Fruit fly (Drosophila melanogaster) whole organism, embryonic: Measurements from ENCODE around the gene BtbVII.

Source experiments
- CG1024 ChIP-seq: fragments of 200-800 bp; sonication (Bioruptor generic); IDR thresholded peaks from 2 replicates; pipeline ENCODE4 v1.3.6; 2022; ENCODE audit warnings: missing biosample characterization, missing genetic modification characterization
- CG11247 ChIP-seq: fragments of 200-800 bp; sonication (Bioruptor generic); IDR thresholded peaks from 2 replicates; pipeline ENCODE4 v1.3.6; 2022; ENCODE audit warnings: missing biosample characterization, missing genetic modification characterization
- CG12769 ChIP-seq: fragments of 200-800 bp; sonication (Bioruptor generic); optimal IDR thresholded peaks from 2 replicates; lab custom pipeline; 2019; ENCODE audit warnings: missing biosample characterization, mild to moderate bottlenecking, missing genetic modification characterization, moderate library complexity
- CG14050 ChIP-seq: fragments of 200-800 bp; sonication (Bioruptor generic); IDR thresholded peaks from 3 replicates; pipeline ENCODE4 v1.3.6; 2022; ENCODE audit warnings: missing biosample characterization, missing genetic modification characterization
- CG1602 ChIP-seq: fragments of 200-800 bp; sonication (Bioruptor generic); optimal IDR thresholded peaks from 3 replicates; lab custom pipeline; 2016; ENCODE audit warnings: missing biosample characterization, missing genetic modification characterization
- CG17361 ChIP-seq: fragments of 200-800 bp; sonication (Bioruptor generic); IDR thresholded peaks from 3 replicates; pipeline ENCODE4 v1.3.6; 2022; ENCODE audit warnings: missing biosample characterization, missing genetic modification characterization
- CG2678 ChIP-seq: fragments of 200-800 bp; sonication (Bioruptor generic); optimal IDR thresholded peaks from 3 replicates; lab custom pipeline; 2019; ENCODE audit warnings: missing biosample characterization, mild to moderate bottlenecking, missing genetic modification characterization, moderate library complexity
- CG32532 ChIP-seq: fragments of 200-800 bp; sonication (Bioruptor generic); IDR thresholded peaks from 2 replicates; pipeline ENCODE4 v1.3.6; 2022; ENCODE audit warnings: missing biosample characterization, missing genetic modification characterization
- CG4730 ChIP-seq: fragments of 200-800 bp; sonication (Bioruptor generic); IDR thresholded peaks from 2 replicates; pipeline ENCODE4 v1.3.6; 2022; ENCODE audit warnings: missing biosample characterization, missing genetic modification characterization
- CG6765 ChIP-seq: fragments of 200-800 bp; sonication (Bioruptor generic); optimal IDR thresholded peaks from 3 replicates; lab custom pipeline; 2017; ENCODE audit warnings: missing biosample characterization, mild to moderate bottlenecking, missing genetic modification characterization
- CG7271 ChIP-seq: fragments of 200-800 bp; sonication (Bioruptor generic); optimal IDR thresholded peaks from 2 replicates; lab custom pipeline; 2018; ENCODE audit warnings: missing biosample characterization, mild to moderate bottlenecking, missing genetic modification characterization, moderate library complexity
- Camta ChIP-seq: fragments of 200-800 bp; sonication (Bioruptor generic); optimal IDR thresholded peaks from 2 replicates; lab custom pipeline; 2016; ENCODE audit warnings: missing biosample characterization, missing genetic modification characterization
- CkIIα-i1 ChIP-seq: fragments of 200-800 bp; sonication (Bioruptor generic); IDR thresholded peaks from 2 replicates; pipeline ENCODE4 v1.3.6; 2022; ENCODE audit warnings: missing biosample characterization, missing genetic modification characterization
- CrebB ChIP-seq: fragments of 200-800 bp; sonication (Bioruptor generic); optimal IDR thresholded peaks from 3 replicates; lab custom pipeline; 2018; ENCODE audit warnings: missing biosample characterization, mild to moderate bottlenecking, missing genetic modification characterization
- Dp ChIP-seq: fragments of 200-800 bp; sonication (Bioruptor generic); optimal IDR thresholded peaks from 2 replicates; lab custom pipeline; 2018; ENCODE audit warnings: missing biosample characterization, mild to moderate bottlenecking, missing genetic modification characterization, moderate library complexity
- Hey ChIP-seq: fragments of 200-800 bp; sonication (Bioruptor generic); optimal IDR thresholded peaks from 3 replicates; lab custom pipeline; 2018; ENCODE audit warnings: missing biosample characterization, mild to moderate bottlenecking, missing genetic modification characterization
- Hmx ChIP-seq: fragments of 200-800 bp; sonication (Bioruptor generic); optimal IDR thresholded peaks from 2 replicates; lab custom pipeline; 2016; ENCODE audit warnings: missing biosample characterization, missing genetic modification characterization
- Hr78 ChIP-seq, 2 experiments: fragments of 200-800 bp in 1 of 2; fragments of >200 bp in 1 of 2; sonication (Bioruptor generic) in 1 of 2; optimal IDR thresholded peaks; 2 replicates each; lab custom pipeline; 2017 to 2019; ENCODE audit warnings: missing biosample characterization in 2 of 2, missing genetic modification characterization in 2 of 2, mild to moderate bottlenecking in 1 of 2, moderate library complexity in 1 of 2
- Lhr ChIP-seq: fragments of 200-800 bp; sonication (Bioruptor generic); optimal IDR thresholded peaks from 3 replicates; lab custom pipeline; 2017; ENCODE audit warnings: mild to moderate bottlenecking, missing biosample characterization, missing genetic modification reagents, missing genetic modification characterization
- Mad ChIP-seq: fragments of 200-800 bp; sonication (Bioruptor generic); optimal IDR thresholded peaks from 2 replicates; lab custom pipeline; 2016; ENCODE audit warnings: missing biosample characterization, missing genetic modification characterization
- Max ChIP-seq: fragments of 200-800 bp; sonication (Bioruptor generic); optimal IDR thresholded peaks from 2 replicates; lab custom pipeline; 2016; ENCODE audit warnings: missing biosample characterization, mild to moderate bottlenecking, missing genetic modification characterization
- Med ChIP-seq: fragments of 200-800 bp; sonication (Bioruptor generic); peaks from one replicate; lab custom pipeline; 2016; ENCODE audit warnings: missing biosample characterization, missing genetic modification characterization, mild to moderate bottlenecking, inconsistent platforms, moderate library complexity
- Meics ChIP-seq: fragments of 200-800 bp; sonication (Bioruptor generic); optimal IDR thresholded peaks from 2 replicates; lab custom pipeline; 2017; ENCODE audit warnings: missing biosample characterization, mild to moderate bottlenecking, missing genetic modification characterization
- NC2α ChIP-seq: fragments of 200-800 bp; sonication (Bioruptor generic); optimal IDR thresholded peaks from 2 replicates; lab custom pipeline; 2016; ENCODE audit warnings: missing biosample characterization, missing genetic modification characterization
- Pdp1 ChIP-seq, 2 experiments: fragments of 200-800 bp; sonication (Bioruptor generic); optimal IDR thresholded peaks; 3 replicates each; lab custom pipeline; 2016; ENCODE audit warnings: missing biosample characterization in 2 of 2, missing genetic modification characterization in 2 of 2, mild to moderate bottlenecking in 1 of 2, moderate library complexity in 1 of 2
- Ravus ChIP-seq: fragments of 200-800 bp; sonication (Bioruptor generic); IDR thresholded peaks from 2 replicates; pipeline ENCODE4 v1.3.6; 2022; ENCODE audit warnings: missing biosample characterization, missing genetic modification characterization
- Rfx ChIP-seq: fragments of 200-800 bp; sonication (Bioruptor generic); IDR thresholded peaks from 2 replicates; pipeline ENCODE4 v1.3.6; 2022; ENCODE audit warnings: missing biosample characterization, missing genetic modification characterization
- Rx ChIP-seq: fragments of 200-800 bp; sonication (Bioruptor generic); IDR thresholded peaks from 2 replicates; pipeline ENCODE4 v1.3.6; 2022; ENCODE audit warnings: missing biosample characterization, missing genetic modification characterization
- Sox102F ChIP-seq: fragments of 200-800 bp; sonication (Bioruptor generic); optimal IDR thresholded peaks from 2 replicates; lab custom pipeline; 2018; ENCODE audit warnings: missing biosample characterization, mild to moderate bottlenecking, missing genetic modification characterization, moderate library complexity
- Tbp ChIP-seq: fragments of >200 bp; optimal IDR thresholded peaks from 2 replicates; lab custom pipeline; 2018; ENCODE audit warnings: missing biosample characterization, missing genetic modification characterization
- Vsx1 ChIP-seq: fragments of 200-800 bp; sonication (Bioruptor generic); optimal IDR thresholded peaks from 2 replicates; lab custom pipeline; 2017; ENCODE audit warnings: missing biosample characterization, mild to moderate bottlenecking, missing genetic modification characterization, missing genetic modification reagents
- br ChIP-seq: fragments of >200 bp; optimal IDR thresholded peaks from 2 replicates; lab custom pipeline; 2017
- cas ChIP-seq: fragments of 200-800 bp; sonication (Bioruptor generic); IDR thresholded peaks from 2 replicates; pipeline ENCODE4 v1.3.6; 2022; ENCODE audit warnings: missing biosample characterization, missing genetic modification characterization
- esg ChIP-seq: fragments of 200-800 bp; sonication (Bioruptor generic); conservative IDR thresholded peaks from 2 replicates; pipeline ENCODE4 v1.3.6; 2022; ENCODE audit warnings: missing biosample characterization, missing genetic modification characterization
- ewg ChIP-seq: fragments of 200-800 bp; sonication (Bioruptor generic); optimal IDR thresholded peaks from 3 replicates; lab custom pipeline; 2017; ENCODE audit warnings: mild to moderate bottlenecking, missing biosample characterization, missing genetic modification reagents, missing genetic modification characterization
- gce ChIP-seq: fragments of 200-800 bp; sonication (Bioruptor generic); IDR thresholded peaks from 3 replicates; pipeline ENCODE4 v1.3.6; 2022; ENCODE audit warnings: missing biosample characterization, missing genetic modification characterization
- ind ChIP-seq: fragments of 200-800 bp; sonication (Bioruptor generic); optimal IDR thresholded peaks from 3 replicates; lab custom pipeline; 2016; ENCODE audit warnings: missing biosample characterization, missing genetic modification characterization
- kah ChIP-seq: fragments of 200-800 bp; sonication (Bioruptor generic); optimal IDR thresholded peaks from 2 replicates; lab custom pipeline; 2018; ENCODE audit warnings: missing biosample characterization, mild to moderate bottlenecking, missing genetic modification characterization
- lmd ChIP-seq: fragments of 200-800 bp; sonication (Bioruptor generic); IDR thresholded peaks from 2 replicates; pipeline ENCODE4 v1.3.6; 2022; ENCODE audit warnings: missing biosample characterization, missing genetic modification characterization
- nmo ChIP-seq: fragments of 200-800 bp; sonication (Bioruptor generic); optimal IDR thresholded peaks from 2 replicates; lab custom pipeline; 2018; ENCODE audit warnings: missing biosample characterization, mild to moderate bottlenecking, missing genetic modification characterization, moderate library complexity
- p53 ChIP-seq: fragments of 200-800 bp; sonication (Bioruptor generic); optimal IDR thresholded peaks from 2 replicates; lab custom pipeline; 2016; ENCODE audit warnings: missing biosample characterization, missing genetic modification characterization
- prd ChIP-seq, 3 experiments: fragments of >200 bp in 2 of 3; fragments of 200-800 bp in 1 of 3; sonication (Bioruptor generic) in 1 of 3; optimal IDR thresholded peaks in 2 of 3; IDR thresholded peaks in 1 of 3; 2 replicates in 2 of 3; 3 replicates in 1 of 3; pipeline versions ENCODE4 v1.3.6 to Lab custom; 2017 to 2022; ENCODE audit warnings: missing biosample characterization in 1 of 3, missing genetic modification characterization in 1 of 3
- sd ChIP-seq: fragments of 200-800 bp; sonication (Bioruptor generic); optimal IDR thresholded peaks from 3 replicates; lab custom pipeline; 2018; ENCODE audit warnings: missing biosample characterization, mild to moderate bottlenecking, missing genetic modification characterization, moderate library complexity
- sens ChIP-seq: fragments of 200-800 bp; sonication (Bioruptor generic); peaks from one replicate; lab custom pipeline; 2016; ENCODE audit warnings: missing biosample characterization, missing genetic modification characterization
- sna ChIP-seq: fragments of 200-800 bp; sonication (Bioruptor generic); IDR thresholded peaks from 2 replicates; pipeline ENCODE4 v1.3.6; 2022; ENCODE audit warnings: missing biosample characterization, missing genetic modification characterization; ENCODE audit not compliant: partially characterized antibody
- sug ChIP-seq: fragments of 200-800 bp; optimal IDR thresholded peaks from 2 replicates; lab custom pipeline; 2019; ENCODE audit warnings: missing biosample characterization, mild to moderate bottlenecking, missing genetic modification characterization, moderate library complexity
- zen2 ChIP-seq: fragments of 200-800 bp; sonication (Bioruptor generic); IDR thresholded peaks from 3 replicates; pipeline ENCODE4 v1.3.6; 2022; ENCODE audit warnings: missing biosample characterization, missing genetic modification characterization; ENCODE audit not compliant: partially characterized antibody

The BtbVII gene

dm6 chr3L:3124939-3125648 lies 23.4 kb upstream of the BtbVII start (continued):
- no peak for TF ChIP-seq Mad
- no peak for TF ChIP-seq Ravus
- no peak for TF ChIP-seq Rx (GFP tag; lab: Robert Waterston, UW)
- no peak for TF ChIP-seq Tbp
- TF ChIP-seq Max (GFP tag; lab: Kevin White, UChicago), result no peak
- no peak for TF ChIP-seq Lhr
- TF ChIP-seq Camta (GFP tag; lab: Kevin White, UChicago), result no peak
- TF ChIP-seq prd (optimal IDR thresholded peaks at IDR 0.05; lab: Kevin White, UChicago), result no peak
- TF ChIP-seq prd (GFP tag; IDR thresholded peaks at IDR 0.05; lab: Robert Waterston, UW), result no peak
- 0 out of 2 replicates have a peak, but pooled peaks have one; percentile 18 for TF ChIP-seq sna (GFP tag; lab: Robert Waterston, UW)
- TF ChIP-seq zen2 (GFP tag; lab: Robert Waterston, UW), result no peak
- TF ChIP-seq CG17361 (GFP tag; lab: Robert Waterston, UW), result no peak
- TF ChIP-seq Dp (GFP tag; lab: Kevin White, UChicago), result no peak
- no peak for TF ChIP-seq CG4730 (GFP tag; lab: Robert Waterston, UW)
- TF ChIP-seq sd (tag; lab: Kevin White, UChicago), result peak; percentile 19
- TF ChIP-seq CrebB (tag; lab: Kevin White, UChicago), result no peak
- no peak for TF ChIP-seq NC2α (GFP tag; lab: Kevin White, UChicago)
- no peak for TF ChIP-seq lmd (GFP tag; lab: Robert Waterston, UW)
- peak; percentile 37 for TF ChIP-seq Vsx1 (GFP tag; lab: Kevin White, UChicago)
- no peak for TF ChIP-seq ewg (GFP tag; lab: Kevin White, UChicago)
- no peak for TF ChIP-seq esg (GFP tag; lab: Robert Waterston, UW)
- TF ChIP-seq Hmx (GFP tag; lab: Kevin White, UChicago), result no peak
- TF ChIP-seq Rfx (GFP tag; lab: Robert Waterston, UW), result 0 out of 2 replicates have a peak, but pooled peaks have one; percentile 19
- peak; percentile 54 for TF ChIP-seq CG12769
- no peak for TF ChIP-seq Hey (tag; lab: Kevin White, UChicago)
- no peak for TF ChIP-seq cas
- no peak for TF ChIP-seq Meics
- TF ChIP-seq CG2678 (tag; lab: Kevin White, UChicago), result no peak
- no peak for TF ChIP-seq nmo (GFP tag; lab: Kevin White, UChicago)
- TF ChIP-seq p53 (GFP tag; lab: Kevin White, UChicago), result no peak
- TF ChIP-seq br (lab: Kevin White, UChicago), result no peak
- no peak for TF ChIP-seq CkIIα-i1 (GFP tag; lab: Robert Waterston, UW)
- TF ChIP-seq CG32532 (GFP tag; lab: Robert Waterston, UW), result no peak
- TF ChIP-seq sens, result peak; percentile 51
- no peak for TF ChIP-seq CG11247 (GFP tag; lab: Robert Waterston, UW)
- TF ChIP-seq gce (GFP tag; lab: Robert Waterston, UW), result no peak
- TF ChIP-seq CG7271, result no peak
- TF ChIP-seq CG6765 (GFP tag; lab: Kevin White, UChicago), result no peak
- no peak for TF ChIP-seq CG1602 (GFP tag; lab: Kevin White, UChicago)
- no peak for TF ChIP-seq CG14050
- peak in 1 of 2 experiments; percentile 41 for TF ChIP-seq Hr78 (GFP tag; optimal IDR thresholded peaks at IDR 0.05; lab: Kevin White, UChicago)

dm6 chr3L:3125649-3126130 lies 22.8 kb upstream of the BtbVII start:
- TF ChIP-seq ind, result no peak
- no peak for TF ChIP-seq CG1024
- peak; percentile 3 for TF ChIP-seq Sox102F (GFP tag; lab: Kevin White, UChicago)
- TF ChIP-seq Med (GFP tag; lab: Kevin White, UChicago), result peak; percentile 61
- TF ChIP-seq sug (tag; lab: Kevin White, UChicago), result no peak
- peak in 1 of 2 experiments; percentile 39 for TF ChIP-seq Pdp1 (GFP tag; optimal IDR thresholded peaks at IDR 0.05; lab: Kevin White, UChicago)
- TF ChIP-seq sens, result peak; percentile 47
- TF ChIP-seq kah (GFP tag; lab: Kevin White, UChicago), result no peak
